Fruit fly (Drosophila melanogaster) whole organism, prepupa: ENCODE data around the gene Awh.

Experiments
- Blimp-1 ChIP-seq: fragments of 200-800 bp; sonication (Bioruptor generic); optimal IDR thresholded peaks from 3 replicates; lab custom pipeline; 2017; ENCODE audit warnings: missing biosample characterization, missing genetic modification characterization, mild to moderate bottlenecking, moderate library complexity, missing genetic modification reagents
- CG10669 ChIP-seq: fragments of 200-800 bp; sonication (Bioruptor generic); optimal IDR thresholded peaks from 3 replicates; lab custom pipeline; 2018; ENCODE audit warnings: missing biosample characterization, mild to moderate bottlenecking, missing genetic modification characterization, moderate library complexity
- CG11902 ChIP-seq: fragments of 200-800 bp; sonication (Bioruptor generic); optimal IDR thresholded peaks from 3 replicates; lab custom pipeline; 2016; ENCODE audit warnings: missing biosample characterization, missing genetic modification characterization
- CG15336 ChIP-seq: fragments of 200-800 bp; sonication (Bioruptor generic); IDR thresholded peaks from 2 replicates; pipeline ENCODE4 v1.3.6; 2022; ENCODE audit warnings: missing biosample characterization, missing genetic modification characterization
- CG1621 ChIP-seq: fragments of 200-800 bp; sonication (Bioruptor generic); optimal IDR thresholded peaks from 3 replicates; lab custom pipeline; 2018; ENCODE audit warnings: missing biosample characterization, mild to moderate bottlenecking, missing genetic modification characterization
- CG16779 ChIP-seq: fragments of 200-800 bp; sonication (Bioruptor generic); optimal IDR thresholded peaks from 3 replicates; lab custom pipeline; 2017; ENCODE audit warnings: missing biosample characterization, mild to moderate bottlenecking, missing genetic modification characterization
- CG3032 ChIP-seq: fragments of 200-800 bp; optimal IDR thresholded peaks from 2 replicates; lab custom pipeline; 2019; ENCODE audit warnings: missing biosample characterization, mild to moderate bottlenecking, missing genetic modification characterization, moderate library complexity
- CG31627 ChIP-seq: fragments of 200-800 bp; sonication (Bioruptor generic); optimal IDR thresholded peaks from 3 replicates; lab custom pipeline; 2016; ENCODE audit warnings: missing biosample characterization, missing genetic modification characterization
- CG32006 ChIP-seq: fragments of 200-800 bp; sonication (Bioruptor generic); optimal IDR thresholded peaks from 3 replicates; lab custom pipeline; 2017; ENCODE audit warnings: missing biosample characterization, mild to moderate bottlenecking, missing genetic modification characterization
- CG34406 ChIP-seq: fragments of 200-800 bp; sonication (Bioruptor generic); optimal IDR thresholded peaks from 3 replicates; lab custom pipeline; 2016; ENCODE audit warnings: missing biosample characterization, missing genetic modification characterization
- CG3919 ChIP-seq: fragments of 200-800 bp; sonication (Bioruptor generic); optimal IDR thresholded peaks from 3 replicates; lab custom pipeline; 2016; ENCODE audit warnings: missing biosample characterization, missing genetic modification characterization
- CG4318 ChIP-seq: fragments of 200-800 bp; sonication (Bioruptor generic); optimal IDR thresholded peaks from 3 replicates; lab custom pipeline; 2017; ENCODE audit warnings: missing biosample characterization, mild to moderate bottlenecking, missing genetic modification characterization
- CG6276 ChIP-seq: fragments of 200-800 bp; sonication (Bioruptor generic); optimal IDR thresholded peaks from 2 replicates; lab custom pipeline; 2017; ENCODE audit warnings: missing biosample characterization, mild to moderate bottlenecking, missing genetic modification characterization
- CG6792 ChIP-seq: fragments of 200-800 bp; sonication (Bioruptor generic); optimal IDR thresholded peaks from 3 replicates; lab custom pipeline; 2016; ENCODE audit warnings: missing biosample characterization, missing genetic modification characterization
- CG6808 ChIP-seq: fragments of 200-800 bp; sonication (Bioruptor generic); optimal IDR thresholded peaks from 3 replicates; lab custom pipeline; 2017; ENCODE audit warnings: missing biosample characterization, missing genetic modification characterization, mild to moderate bottlenecking, moderate library complexity, missing genetic modification reagents
- CG6854 ChIP-seq: fragments of 200-800 bp; sonication (Bioruptor generic); optimal IDR thresholded peaks from 2 replicates; lab custom pipeline; 2017; ENCODE audit warnings: missing biosample characterization, mild to moderate bottlenecking, missing genetic modification characterization
- CG7368 ChIP-seq: fragments of 200-800 bp; sonication (Bioruptor generic); optimal IDR thresholded peaks from 3 replicates; lab custom pipeline; 2016; ENCODE audit warnings: missing biosample characterization, missing genetic modification characterization
- CG8119 ChIP-seq: fragments of 200-800 bp; sonication (Bioruptor generic); IDR thresholded peaks from 3 replicates; pipeline ENCODE4 v1.3.6; 2022; ENCODE audit warnings: missing biosample characterization, missing genetic modification characterization
- CG8319 ChIP-seq: fragments of 200-800 bp; sonication (Bioruptor generic); optimal IDR thresholded peaks from 3 replicates; lab custom pipeline; 2016; ENCODE audit warnings: missing biosample characterization, missing genetic modification characterization
- CG8632 ChIP-seq: fragments of 200-800 bp; sonication (Bioruptor generic); optimal IDR thresholded peaks from 3 replicates; lab custom pipeline; 2016; ENCODE audit warnings: missing biosample characterization, missing genetic modification characterization
- CG9139 ChIP-seq: fragments of 200-800 bp; sonication (Bioruptor generic); optimal IDR thresholded peaks from 3 replicates; lab custom pipeline; 2017; ENCODE audit warnings: missing biosample characterization, mild to moderate bottlenecking, missing genetic modification characterization
- Eip75B ChIP-seq: fragments of 200-800 bp; sonication (Bioruptor generic); optimal IDR thresholded peaks from 3 replicates; lab custom pipeline; 2016; ENCODE audit warnings: missing biosample characterization, missing genetic modification characterization
- Eip78C ChIP-seq: fragments of 200-800 bp; sonication (Bioruptor generic); peaks from one replicate; lab custom pipeline; 2016; ENCODE audit warnings: missing biosample characterization, missing genetic modification characterization
- Eip93F ChIP-seq: fragments of 200-800 bp; sonication (Bioruptor generic); optimal IDR thresholded peaks from 2 replicates; lab custom pipeline; 2016; ENCODE audit warnings: missing biosample characterization, mild to moderate bottlenecking, missing genetic modification characterization
- Ets21C ChIP-seq: fragments of 200-800 bp; sonication (Bioruptor generic); optimal IDR thresholded peaks from 3 replicates; lab custom pipeline; 2016; ENCODE audit warnings: missing biosample characterization, missing genetic modification characterization
- Ets96B ChIP-seq: fragments of 200-800 bp; optimal IDR thresholded peaks from 2 replicates; lab custom pipeline; 2019; ENCODE audit warnings: missing biosample characterization, mild to moderate bottlenecking, missing genetic modification characterization, moderate library complexity
- Hr38 ChIP-seq: sonication (Bioruptor generic); optimal IDR thresholded peaks from 2 replicates; lab custom pipeline; 2016; ENCODE audit warnings: missing biosample characterization, missing genetic modification characterization
- Hr39 ChIP-seq: fragments of 200-800 bp; sonication (Bioruptor generic); optimal IDR thresholded peaks from 2 replicates; lab custom pipeline; 2016; ENCODE audit warnings: missing biosample characterization, missing genetic modification characterization
- Hr4 ChIP-seq: fragments of 200-800 bp; sonication (Bioruptor generic); optimal IDR thresholded peaks from 3 replicates; lab custom pipeline; 2016; ENCODE audit warnings: missing biosample characterization, missing genetic modification characterization
- Lpt ChIP-seq: fragments of 200-800 bp; sonication (Bioruptor generic); optimal IDR thresholded peaks from 3 replicates; lab custom pipeline; 2016; ENCODE audit warnings: missing biosample characterization, missing genetic modification characterization
- Met ChIP-seq: fragments of 200-800 bp; sonication (Bioruptor generic); optimal IDR thresholded peaks from 3 replicates; lab custom pipeline; 2016; ENCODE audit warnings: missing biosample characterization, missing genetic modification characterization
- Smox ChIP-seq: fragments of 200-800 bp; sonication (Bioruptor generic); optimal IDR thresholded peaks from 3 replicates; lab custom pipeline; 2016; ENCODE audit warnings: missing biosample characterization, missing genetic modification characterization
- Sox102F ChIP-seq: fragments of 200-800 bp; sonication (Bioruptor generic); optimal IDR thresholded peaks from 2 replicates; lab custom pipeline; 2016; ENCODE audit warnings: missing biosample characterization, mild to moderate bottlenecking, missing genetic modification characterization
- Sox14 ChIP-seq: fragments of 200-800 bp; sonication (Bioruptor generic); optimal IDR thresholded peaks from 3 replicates; lab custom pipeline; 2016; ENCODE audit warnings: missing biosample characterization, missing genetic modification characterization
- Sox15 ChIP-seq: fragments of 200-800 bp; sonication (Bioruptor generic); optimal IDR thresholded peaks from 3 replicates; lab custom pipeline; 2016; ENCODE audit warnings: missing biosample characterization, missing genetic modification characterization
- achi ChIP-seq: fragments of 200-800 bp; sonication (Bioruptor generic); optimal IDR thresholded peaks from 3 replicates; lab custom pipeline; 2016; ENCODE audit warnings: missing biosample characterization, missing genetic modification characterization
- cyc ChIP-seq: fragments of 200-800 bp; sonication (Bioruptor generic); optimal IDR thresholded peaks from 3 replicates; lab custom pipeline; 2016; ENCODE audit warnings: missing biosample characterization, missing genetic modification characterization
- dac ChIP-seq: fragments of 200-800 bp; sonication (Bioruptor generic); optimal IDR thresholded peaks from 2 replicates; lab custom pipeline; 2017; ENCODE audit warnings: missing biosample characterization, mild to moderate bottlenecking, missing genetic modification characterization
- dsx ChIP-seq: fragments of 200-800 bp; optimal IDR thresholded peaks from 3 replicates; lab custom pipeline; 2019; ENCODE audit warnings: missing biosample characterization, mild to moderate bottlenecking, missing genetic modification characterization, moderate library complexity; ENCODE audit not compliant: poor library complexity, severe bottlenecking
- eg ChIP-seq: fragments of 200-800 bp; sonication (Bioruptor generic); IDR thresholded peaks from 3 replicates; pipeline ENCODE4 v1.3.6; 2022; ENCODE audit warnings: missing biosample characterization, missing genetic modification characterization
- esn ChIP-seq: fragments of 200-800 bp; sonication (Bioruptor generic); optimal IDR thresholded peaks from 2 replicates; lab custom pipeline; 2016; ENCODE audit warnings: missing biosample characterization, mild to moderate bottlenecking, missing genetic modification characterization, moderate library complexity
- fd59A ChIP-seq: fragments of 200-800 bp; sonication (Bioruptor generic); optimal IDR thresholded peaks from 2 replicates; lab custom pipeline; 2017; ENCODE audit warnings: missing biosample characterization, mild to moderate bottlenecking, missing genetic modification characterization, missing genetic modification reagents
- fd85E ChIP-seq: fragments of 200-800 bp; sonication (Bioruptor generic); optimal IDR thresholded peaks from 3 replicates; lab custom pipeline; 2016; ENCODE audit warnings: missing biosample characterization, missing genetic modification characterization
- fkh ChIP-seq: fragments of 200-800 bp; sonication (Bioruptor generic); optimal IDR thresholded peaks from 3 replicates; lab custom pipeline; 2017; ENCODE audit warnings: missing biosample characterization, mild to moderate bottlenecking, missing genetic modification characterization, moderate library complexity
- net ChIP-seq: fragments of 200-800 bp; sonication (Bioruptor generic); optimal IDR thresholded peaks from 3 replicates; lab custom pipeline; 2016; ENCODE audit warnings: missing biosample characterization, missing genetic modification characterization
- pdm3 ChIP-seq: fragments of 200-800 bp; sonication (Bioruptor generic); optimal IDR thresholded peaks from 3 replicates; lab custom pipeline; 2016; ENCODE audit warnings: missing biosample characterization, missing genetic modification characterization
- salr ChIP-seq, 2 experiments: fragments of 200-800 bp; sonication (Bioruptor generic); optimal IDR thresholded peaks; 3 replicates each; lab custom pipeline; 2016 to 2018; ENCODE audit warnings: missing biosample characterization in 2 of 2, missing genetic modification characterization in 2 of 2, mild to moderate bottlenecking in 1 of 2
- spab ChIP-seq: fragments of 200-800 bp; sonication (Bioruptor generic); optimal IDR thresholded peaks from 2 replicates; lab custom pipeline; 2017; ENCODE audit warnings: missing biosample characterization, mild to moderate bottlenecking, missing genetic modification characterization, missing genetic modification reagents
- ss ChIP-seq, 2 experiments: fragments of 200-800 bp; sonication (Bioruptor generic); optimal IDR thresholded peaks; 2 replicates in 1 of 2; 3 replicates in 1 of 2; lab custom pipeline; 2017 to 2018; ENCODE audit warnings: mild to moderate bottlenecking in 2 of 2, missing biosample characterization in 2 of 2, missing genetic modification characterization in 2 of 2, moderate library complexity in 1 of 2
- svp ChIP-seq: fragments of 200-800 bp; sonication (Bioruptor generic); peaks from one replicate; lab custom pipeline; 2016; ENCODE audit warnings: missing biosample characterization, missing genetic modification characterization
- topi ChIP-seq: fragments of 200-800 bp; sonication (Bioruptor generic); optimal IDR thresholded peaks from 3 replicates; lab custom pipeline; 2016; ENCODE audit warnings: missing biosample characterization, missing genetic modification characterization
- vri ChIP-seq: fragments of 200-800 bp; sonication (Bioruptor generic); optimal IDR thresholded peaks from 3 replicates; lab custom pipeline; 2016; ENCODE audit warnings: missing biosample characterization, mild to moderate bottlenecking, missing genetic modification characterization

Awh gene

DNA sequence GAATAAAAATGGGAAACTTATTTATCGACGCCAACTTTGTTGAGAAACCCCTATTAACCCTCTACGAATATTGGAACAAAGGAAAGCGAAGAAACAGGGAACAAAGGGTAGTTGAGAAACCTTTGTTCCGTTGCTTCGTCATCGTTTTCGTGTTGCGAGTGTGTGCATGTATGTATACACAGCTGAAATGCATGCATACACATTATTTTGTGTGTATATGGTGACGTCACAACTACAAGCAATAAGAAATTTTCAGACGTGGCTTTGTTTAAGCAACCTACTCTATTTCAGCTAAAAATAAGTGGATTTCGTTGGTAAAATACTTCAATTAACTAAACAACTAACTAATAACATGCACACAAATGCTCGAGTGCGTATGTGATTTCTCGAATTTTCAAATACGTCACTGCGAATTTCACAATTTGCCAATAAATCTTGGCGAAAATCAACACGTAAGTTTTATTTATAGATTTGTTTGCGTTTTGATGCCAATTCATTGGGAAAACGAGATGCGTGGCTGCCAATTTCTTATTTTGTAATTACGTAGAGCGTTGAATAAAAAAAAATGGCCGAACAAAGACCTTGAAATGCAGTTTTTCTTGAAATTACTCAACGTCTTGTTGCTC lies 56.0 kb downstream of the Awh start:
- TF ChIP-seq CG11902, result no peak
- TF ChIP-seq vri, result peak; percentile 5
- no peak for TF ChIP-seq Sox102F (GFP tag; lab: Kevin White, UChicago)
- peak; percentile 60 for TF ChIP-seq CG6808 (GFP tag; lab: Kevin White, UChicago)
- TF ChIP-seq Hr38 (GFP tag; lab: Kevin White, UChicago), result no peak
- TF ChIP-seq CG6854 (GFP tag; lab: Kevin White, UChicago), result no peak
- no peak for TF ChIP-seq Sox15 (GFP tag; lab: Kevin White, UChicago)
- TF ChIP-seq pdm3 (GFP tag; lab: Kevin White, UChicago), result no peak
- no peak for TF ChIP-seq eg (GFP tag; lab: Robert Waterston, UW)
- TF ChIP-seq Ets96B, result no peak
- peak; percentile 44 for TF ChIP-seq Eip78C (GFP tag; lab: Kevin White, UChicago)
- TF ChIP-seq Ets21C (GFP tag; lab: Kevin White, UChicago), result no peak
- no peak for TF ChIP-seq svp (GFP tag; lab: Kevin White, UChicago)
- TF ChIP-seq CG3919 (GFP tag; lab: Kevin White, UChicago), result no peak
- TF ChIP-seq dsx (GFP tag; lab: Kevin White, UChicago), result peak; percentile 69
- TF ChIP-seq achi (GFP tag; lab: Kevin White, UChicago), result no peak
- TF ChIP-seq fd59A (GFP tag; lab: Kevin White, UChicago), result no peak
- TF ChIP-seq CG3032 (tag; lab: Kevin White, UChicago), result no peak
- TF ChIP-seq Blimp-1 (GFP tag; lab: Kevin White, UChicago), result no peak
- TF ChIP-seq esn, result no peak
- no peak for TF ChIP-seq fd85E (GFP tag; lab: Kevin White, UChicago)
- no peak for TF ChIP-seq Eip75B
- TF ChIP-seq salr (GFP tag; optimal IDR thresholded peaks at IDR 0.05; lab: Kevin White, UChicago), result no peak
- TF ChIP-seq CG9139 (GFP tag; lab: Kevin White, UChicago), result no peak
- no peak for TF ChIP-seq CG15336 (GFP tag; lab: Robert Waterston, UW)
- TF ChIP-seq CG8119, result no peak
- no peak for TF ChIP-seq cyc (GFP tag; lab: Kevin White, UChicago)
- no peak for TF ChIP-seq CG16779 (tag; lab: Kevin White, UChicago)
- TF ChIP-seq spab (GFP tag; lab: Kevin White, UChicago), result peak; percentile 7
- no peak for TF ChIP-seq CG7368 (GFP tag; lab: Kevin White, UChicago)
- no peak for TF ChIP-seq CG32006 (GFP tag; lab: Kevin White, UChicago)
- TF ChIP-seq Hr4 (GFP tag; lab: Kevin White, UChicago), result no peak
- peak; percentile 86 for TF ChIP-seq Sox14 (GFP tag; lab: Kevin White, UChicago)
- no peak for TF ChIP-seq Smox (GFP tag; lab: Kevin White, UChicago)
- no peak for TF ChIP-seq Lpt (GFP tag; lab: Kevin White, UChicago)
- no peak for TF ChIP-seq CG31627 (GFP tag; lab: Kevin White, UChicago)
- TF ChIP-seq CG1621 (tag; lab: Kevin White, UChicago), result no peak
- TF ChIP-seq net (GFP tag; lab: Kevin White, UChicago), result no peak
- TF ChIP-seq CG8632 (GFP tag; lab: Kevin White, UChicago), result no peak
- no peak for TF ChIP-seq Eip93F (GFP tag; lab: Kevin White, UChicago)
- no peak for TF ChIP-seq CG4318
- no peak for TF ChIP-seq Hr39
- TF ChIP-seq ss (GFP tag; optimal IDR thresholded peaks at IDR 0.05; lab: Kevin White, UChicago), result peak; percentile 42 to 62
- TF ChIP-seq CG6276 (GFP tag; lab: Kevin White, UChicago), result peak; percentile 51
- no peak for TF ChIP-seq dac
- no peak for TF ChIP-seq CG8319 (GFP tag; lab: Kevin White, UChicago)
- TF ChIP-seq CG10669 (GFP tag; lab: Kevin White, UChicago), result no peak
- TF ChIP-seq Met, result no peak
- no peak for TF ChIP-seq topi (GFP tag; lab: Kevin White, UChicago)
- TF ChIP-seq CG34406, result no peak
- TF ChIP-seq fkh, result peak; percentile 49
- TF ChIP-seq CG6792 (GFP tag; lab: Kevin White, UChicago), result no peak
